Fruit fly (Drosophila melanogaster) whole organism, adult: ENCODE data around the gene MFS9.

Experiments used
- CG14711 ChIP-seq: fragments of 200-800 bp; sonication (Bioruptor generic); optimal IDR thresholded peaks from 2 replicates; lab custom pipeline; 2018; ENCODE audit warnings: missing biosample characterization, mild to moderate bottlenecking, missing genetic modification characterization, moderate library complexity
- CG1620 ChIP-seq: fragments of 200-800 bp; sonication (Bioruptor generic); optimal IDR thresholded peaks from 2 replicates; lab custom pipeline; 2016; ENCODE audit warnings: missing biosample characterization, missing genetic modification characterization
- CG5204 ChIP-seq: fragments of 200-800 bp; sonication (Bioruptor generic); optimal IDR thresholded peaks from 2 replicates; lab custom pipeline; 2016; ENCODE audit warnings: missing biosample characterization, missing genetic modification characterization
- CG7101 ChIP-seq: fragments of 200-800 bp; sonication (Bioruptor generic); optimal IDR thresholded peaks from 2 replicates; lab custom pipeline; 2018; ENCODE audit warnings: missing biosample characterization, mild to moderate bottlenecking, missing genetic modification characterization, moderate library complexity
- Clk ChIP-seq: fragments of 200-800 bp; sonication (Bioruptor generic); optimal IDR thresholded peaks from 2 replicates; lab custom pipeline; 2017; ENCODE audit warnings: missing biosample characterization, missing genetic modification characterization
- Hr96 ChIP-seq: fragments of 200-800 bp; sonication (Bioruptor generic); optimal IDR thresholded peaks from 2 replicates; lab custom pipeline; 2016; ENCODE audit warnings: missing biosample characterization, missing genetic modification characterization
- bab1 ChIP-seq: fragments of 200-800 bp; sonication (Bioruptor generic); optimal IDR thresholded peaks from 3 replicates; lab custom pipeline; 2019; ENCODE audit warnings: missing biosample characterization, mild to moderate bottlenecking, missing genetic modification characterization, moderate library complexity
- cic ChIP-seq: fragments of 200-800 bp; sonication (Bioruptor generic); optimal IDR thresholded peaks from 2 replicates; lab custom pipeline; 2017; ENCODE audit warnings: missing biosample characterization, mild to moderate bottlenecking, missing genetic modification characterization, moderate library complexity
- kay ChIP-seq: fragments of 200-800 bp; sonication (Bioruptor generic); peaks from one replicate; lab custom pipeline; 2016; ENCODE audit warnings: missing biosample characterization, missing genetic modification characterization, borderline replicate concordance

DNA sequence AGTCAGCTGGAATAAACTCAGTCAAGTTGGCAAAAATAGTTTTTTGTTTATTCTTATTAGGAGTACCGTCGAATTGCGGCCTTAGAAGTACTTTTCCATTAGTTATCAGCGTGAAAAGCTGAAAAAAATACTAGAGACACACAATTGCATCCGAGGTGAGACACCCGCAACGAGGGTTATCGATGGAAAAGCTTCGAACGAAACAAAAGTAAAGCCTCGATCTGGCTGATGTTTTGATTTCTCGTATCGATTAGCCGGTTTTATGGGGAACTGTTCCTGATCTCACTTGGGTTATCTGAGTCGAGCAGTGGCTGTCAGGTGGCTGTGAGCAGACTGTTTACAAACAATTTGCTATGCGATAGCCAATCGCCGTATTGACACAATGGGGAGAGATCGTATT lies 31.5 kb upstream of the MFS9 start:
- no peak for TF ChIP-seq kay
- no peak for TF ChIP-seq Clk (GFP tag; lab: Kevin White, UChicago)
- TF ChIP-seq bab1 = no peak
- no peak for TF ChIP-seq CG14711 (tag; lab: Kevin White, UChicago)
- peak; percentile 31 for TF ChIP-seq cic
- no peak for TF ChIP-seq CG1620 (GFP tag; lab: Kevin White, UChicago)
- TF ChIP-seq CG7101 (tag; lab: Kevin White, UChicago) = no peak
- TF ChIP-seq CG5204 (GFP tag; lab: Kevin White, UChicago) = no peak
- no peak for TF ChIP-seq Hr96
